Fruit fly (Drosophila melanogaster): Measurements from ENCODE around the gene Sfmbt.

Gene Sfmbt

DNA sequence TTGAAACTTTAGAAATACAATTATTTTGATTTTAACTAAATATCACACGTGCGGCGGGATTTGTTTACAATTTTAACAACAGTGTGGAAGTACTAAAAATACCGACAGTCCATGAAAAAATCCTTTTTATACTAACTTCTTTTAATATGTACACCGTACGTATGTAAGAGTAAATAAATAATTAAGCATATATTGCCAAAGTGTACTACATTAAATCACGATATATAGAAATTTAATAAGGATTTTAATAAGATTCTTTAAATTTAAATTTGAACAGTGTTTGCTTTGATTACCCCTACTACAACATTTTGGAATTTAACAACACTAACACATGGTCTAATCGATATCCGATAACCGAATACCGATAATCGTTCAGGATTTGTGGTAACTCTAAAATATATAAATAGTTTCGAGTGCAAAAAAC is 45.7 kb upstream of the Sfmbt start, which contains the start of the genes Ski6 and CG16812 (continued):
- TF ChIP-seq CG4854 (GFP tag; optimal IDR thresholded peaks at IDR 0.05) (no peak), CG18262 (tag; optimal IDR thresholded peaks at IDR 0.05) (peak; percentile 76), CG18476 (GFP tag; optimal IDR thresholded peaks at IDR 0.05) (peak; percentile 20), CG1832 (GFP tag; optimal IDR thresholded peaks at IDR 0.05) (no peak), Ssrp (tag; optimal IDR thresholded peaks at IDR 0.05) (peak; percentile 56), CG9727 (GFP tag; optimal IDR thresholded peaks at IDR 0.05) (peak; percentile 63), cas (GFP tag; IDR thresholded peaks at IDR 0.05) (peak; percentile 73), pho (GFP tag; optimal IDR thresholded peaks at IDR 0.05) (peak; percentile 50), CG7987 (GFP tag; optimal IDR thresholded peaks at IDR 0.05) (no peak), CG8359 (GFP tag; optimal IDR thresholded peaks at IDR 0.05; ENCODE audit: borderline replicate concordance) (no peak), CG14710 (tag; optimal IDR thresholded peaks at IDR 0.05) (peak; percentile 88), CG15073 (GFP tag; optimal IDR thresholded peaks at IDR 0.05) (no peak), fru (optimal IDR thresholded peaks at IDR 0.05) (no peak), CG42726 (GFP tag; IDR thresholded peaks at IDR 0.05; ENCODE audit: partially characterized antibody) (no peak), scrt (GFP tag; optimal IDR thresholded peaks at IDR 0.05) (no peak), Trl (optimal IDR thresholded peaks at IDR 0.05) (no peak), Trl (GFP tag; optimal IDR thresholded peaks at IDR 0.05) (peak; percentile 10), aop (GFP tag; IDR thresholded peaks at IDR 0.05) (no peak), wdn (GFP tag; IDR thresholded peaks at IDR 0.05) (peak; percentile 41; the same call in 1 of the 2 replicates), ken (GFP tag; IDR thresholded peaks at IDR 0.05) (peak; percentile 50; the same call in 1 of the 3 replicates), unc-4 (GFP tag; IDR thresholded peaks at IDR 0.05; ENCODE audit: partially characterized antibody) (peak; percentile 61), luna (GFP tag; optimal IDR thresholded peaks at IDR 0.05) (no peak), CG10209 (GFP tag; optimal IDR thresholded peaks at IDR 0.05) (peak; percentile 37), CG15601 (tag; optimal IDR thresholded peaks at IDR 0.05) (no peak), CG3847 (GFP tag; IDR thresholded peaks at IDR 0.05) (peak; percentile 69), CG1603 (tag; optimal IDR thresholded peaks at IDR 0.05) (peak; percentile 44), Nf-YC (tag; optimal IDR thresholded peaks at IDR 0.05) (no peak), CG11085 (GFP tag; IDR thresholded peaks at IDR 0.05) (0 out of 2 replicates have a peak, but pooled peaks have one; percentile 26), Vsx1 (GFP tag; optimal IDR thresholded peaks at IDR 0.05) (no peak), Dad (GFP tag; optimal IDR thresholded peaks at IDR 0.05) (no peak), CG8388 (GFP tag; optimal IDR thresholded peaks at IDR 0.05) (peak; percentile 63), CG7963 (GFP tag; IDR thresholded peaks at IDR 0.05; ENCODE audit: partially characterized antibody) (0 out of 3 replicates have a peak, but pooled peaks have one; percentile 18), Antp (GFP tag; optimal IDR thresholded peaks at IDR 0.05) (no peak), abd-A (tag; optimal IDR thresholded peaks at IDR 0.05) (no peak), pum (GFP tag; optimal IDR thresholded peaks at IDR 0.05) (peak; percentile 33), vvl (GFP tag; IDR thresholded peaks at IDR 0.05) (peak; percentile 84), CG6765 (GFP tag; optimal IDR thresholded peaks at IDR 0.05) (peak; percentile 7), ERR (GFP tag; optimal IDR thresholded peaks at IDR 0.05) (no peak), CG12744 (GFP tag; optimal IDR thresholded peaks at IDR 0.05) (no peak), CG4282 (GFP tag; optimal IDR thresholded peaks at IDR 0.05) (no peak), bowl (GFP tag; IDR thresholded peaks at IDR 0.05) (no peak), crol (GFP tag; IDR thresholded peaks at IDR 0.05) (no peak), CG8765 (GFP tag; IDR thresholded peaks at IDR 0.05) (no peak), CG2875 (GFP tag; optimal IDR thresholded peaks at IDR 0.05) (no peak), CG11723 (GFP tag; optimal IDR thresholded peaks at IDR 0.05) (no peak), ro (GFP tag; IDR thresholded peaks at IDR 0.05) (no peak), CoRest (tag; optimal IDR thresholded peaks at IDR 0.05) (peak; percentile 81), CG8089 (GFP tag; optimal IDR thresholded peaks at IDR 0.05) (no peak), yki (optimal IDR thresholded peaks at IDR 0.05) (no peak), CG1792 (GFP tag; optimal IDR thresholded peaks at IDR 0.05) (no peak), CG17328 (GFP tag; IDR thresholded peaks at IDR 0.05) (peak; percentile 68), Hsf (GFP tag; optimal IDR thresholded peaks at IDR 0.05) (peak; percentile 62)
